Worm (Caenorhabditis elegans) whole organism, young adult: ENCODE results near the gene nmat-1.

ENCODE experiments used
- B0019.2 ChIP-seq: fragments of 200-800 bp; sonication (Bioruptor generic); conservative IDR thresholded peaks from 2 replicates; pipeline ENCODE4 v1.3.6; 2022; ENCODE audit warnings: missing genetic modification reagents, missing genetic modification characterization, missing compliant biosample characterization
- B0336.3 ChIP-seq: fragments of 200-800 bp; sonication (Bioruptor generic); IDR thresholded peaks from 2 replicates; pipeline ENCODE4 v1.3.6; 2022; ENCODE audit warnings: missing genetic modification characterization, missing compliant biosample characterization
- F23B12.7 ChIP-seq: sonication (generic microtip); optimal IDR thresholded peaks from 2 replicates; lab custom pipeline; 2017; ENCODE audit warnings: missing genetic modification characterization, mild to moderate bottlenecking, missing compliant biosample characterization, antibody characterized with exemption, moderate library complexity; ENCODE audit not compliant: insufficient read depth
- F57A8.1 ChIP-seq: fragments of 200-800 bp; sonication (Bioruptor generic); optimal IDR thresholded peaks from 2 replicates; lab custom pipeline; 2018; ENCODE audit warnings: mild to moderate bottlenecking, missing genetic modification characterization, moderate library complexity, missing compliant biosample characterization
- K12H6.12 ChIP-seq: fragments of 200-800 bp; sonication (Bioruptor generic); optimal IDR thresholded peaks from 2 replicates; lab custom pipeline; 2018; ENCODE audit warnings: mild to moderate bottlenecking, missing genetic modification characterization, missing compliant biosample characterization
- Y56A3A.18 ChIP-seq: fragments of 200-800 bp; sonication (Bioruptor generic); IDR thresholded peaks from 2 replicates; pipeline ENCODE4 v1.3.6; 2022; ENCODE audit warnings: missing genetic modification reagents, missing genetic modification characterization, missing compliant biosample characterization
- Y95B8A.8 ChIP-seq: fragments of 200-800 bp; sonication (Bioruptor generic); IDR thresholded peaks from 2 replicates; pipeline ENCODE4 v1.3.6; 2022; ENCODE audit warnings: missing genetic modification reagents, missing genetic modification characterization, missing compliant biosample characterization
- ZK185.1 ChIP-seq: sonication (generic microtip); optimal IDR thresholded peaks from 2 replicates; lab custom pipeline; 2016; ENCODE audit warnings: mild to moderate bottlenecking, missing genetic modification characterization, missing compliant biosample characterization; ENCODE audit not compliant: poor library complexity, severe bottlenecking
- athp-1 ChIP-seq: sonication (generic microtip); optimal IDR thresholded peaks from 2 replicates; lab custom pipeline; 2017; ENCODE audit warnings: mild to moderate bottlenecking, missing genetic modification characterization, missing compliant biosample characterization
- attf-5 ChIP-seq: fragments of 200-800 bp; sonication (Bioruptor generic); optimal IDR thresholded peaks from 2 replicates; lab custom pipeline; 2018; ENCODE audit warnings: mild to moderate bottlenecking, missing genetic modification characterization, missing compliant biosample characterization
- ccch-3 ChIP-seq: fragments of 200-800 bp; sonication (Bioruptor generic); optimal IDR thresholded peaks from 2 replicates; lab custom pipeline; 2018; ENCODE audit warnings: mild to moderate bottlenecking, missing genetic modification characterization, missing compliant biosample characterization
- cebp-1 ChIP-seq, 2 experiments: fragments of 200-800 bp in 1 of 2; sonication (Bioruptor generic) in 1 of 2; sonication (generic microtip) in 1 of 2; IDR thresholded peaks in 1 of 2; optimal IDR thresholded peaks in 1 of 2; 2 replicates each; pipeline versions ENCODE4 v1.3.6 to Lab custom; 2017 to 2022; ENCODE audit warnings: missing compliant biosample characterization in 2 of 2, missing genetic modification characterization in 2 of 2, mild to moderate bottlenecking in 1 of 2, missing genetic modification reagents in 1 of 2, moderate library complexity in 1 of 2
- ceh-100 ChIP-seq: fragments of 200-800 bp; sonication (Bioruptor generic); IDR thresholded peaks from 2 replicates; pipeline ENCODE4 v1.3.6; 2022; ENCODE audit warnings: missing genetic modification reagents, missing genetic modification characterization, missing compliant biosample characterization
- ceh-27 ChIP-seq: fragments of 200-800 bp; sonication (Bioruptor generic); optimal IDR thresholded peaks from 2 replicates; lab custom pipeline; 2018; ENCODE audit warnings: mild to moderate bottlenecking, missing genetic modification characterization, moderate library complexity, missing compliant biosample characterization
- ceh-58 ChIP-seq: fragments of 200-800 bp; sonication (Bioruptor generic); IDR thresholded peaks from 2 replicates; pipeline ENCODE4 v1.3.6; 2022; ENCODE audit warnings: missing genetic modification characterization, missing compliant biosample characterization
- dox-1 ChIP-seq: fragments of 200-800 bp; sonication (Bioruptor generic); IDR thresholded peaks from 2 replicates; pipeline ENCODE4 v1.3.6; 2022; ENCODE audit warnings: missing genetic modification reagents, missing genetic modification characterization, missing compliant biosample characterization
- egrh-3 ChIP-seq: fragments of 200-800 bp; sonication (Bioruptor generic); IDR thresholded peaks from 2 replicates; pipeline ENCODE4 v1.3.6; 2022; ENCODE audit warnings: missing genetic modification reagents, missing genetic modification characterization, missing compliant biosample characterization
- ets-4 ChIP-seq: fragments of 200-800 bp; sonication (Bioruptor generic); optimal IDR thresholded peaks from 2 replicates; lab custom pipeline; 2018; ENCODE audit warnings: mild to moderate bottlenecking, missing genetic modification characterization, missing compliant biosample characterization
- gei-17 ChIP-seq: fragments of 200-800 bp; sonication (Bioruptor generic); optimal IDR thresholded peaks from 2 replicates; lab custom pipeline; 2018; ENCODE audit warnings: mild to moderate bottlenecking, missing genetic modification characterization, missing compliant biosample characterization
- hmg-1.2 ChIP-seq: fragments of 200-800 bp; sonication (Bioruptor generic); IDR thresholded peaks from 2 replicates; pipeline ENCODE4 v1.3.6; 2022; ENCODE audit warnings: missing genetic modification reagents, missing genetic modification characterization, missing compliant biosample characterization
- hmg-20 ChIP-seq: fragments of 200-800 bp; sonication (Bioruptor generic); IDR thresholded peaks from 2 replicates; pipeline ENCODE4 v1.3.6; 2022; ENCODE audit warnings: missing genetic modification reagents, missing genetic modification characterization, missing compliant biosample characterization
- hrde-1 ChIP-seq: sonication (generic microtip); optimal IDR thresholded peaks from 2 replicates; lab custom pipeline; 2016; ENCODE audit warnings: missing genetic modification characterization, mild to moderate bottlenecking, missing compliant biosample characterization, moderate library complexity, missing genotype, missing genetic modification reagents, borderline replicate concordance
- let-607 ChIP-seq, 2 experiments: fragments of 200-800 bp in 1 of 2; sonication (Bioruptor generic) in 1 of 2; sonication (generic microtip) in 1 of 2; optimal IDR thresholded peaks; 2 replicates each; lab custom pipeline; 2016 to 2018; ENCODE audit warnings: mild to moderate bottlenecking in 2 of 2, missing compliant biosample characterization in 2 of 2, missing genetic modification characterization in 2 of 2, moderate library complexity in 2 of 2, missing genotype in 1 of 2
- lin-35 ChIP-seq, 3 experiments: fragments of 150-350 bp in 2 of 3; sonication (generic microtip) in 1 of 3; optimal IDR thresholded peaks; 2 replicates each; lab custom pipeline; 2014 to 2018; ENCODE audit warnings: missing biosample characterization in 3 of 3, missing genetic modification characterization in 3 of 3, missing genetic modification reagents in 3 of 3
- lin-40 ChIP-seq: sonication (generic microtip); optimal IDR thresholded peaks from 2 replicates; lab custom pipeline; 2016; ENCODE audit warnings: missing genetic modification characterization, mild to moderate bottlenecking, missing compliant biosample characterization, missing genotype, missing genetic modification reagents
- madf-10 ChIP-seq: sonication (generic microtip); optimal IDR thresholded peaks from 2 replicates; lab custom pipeline; 2016; ENCODE audit warnings: mild to moderate bottlenecking, missing genetic modification characterization, missing compliant biosample characterization
- madf-8 ChIP-seq: fragments of 200-800 bp; sonication (Bioruptor generic); conservative IDR thresholded peaks from 2 replicates; pipeline ENCODE4 v1.3.6; 2022; ENCODE audit warnings: missing genetic modification reagents, missing genetic modification characterization, missing compliant biosample characterization
- mcd-1 ChIP-seq: fragments of 200-800 bp; sonication (Bioruptor generic); IDR thresholded peaks from 2 replicates; pipeline ENCODE4 v1.3.6; 2022; ENCODE audit warnings: missing genetic modification reagents, missing genetic modification characterization, missing compliant biosample characterization
- nfya-1 ChIP-seq: sonication (generic microtip); optimal IDR thresholded peaks from 2 replicates; lab custom pipeline; 2017; ENCODE audit warnings: antibody characterized with exemption, missing compliant biosample characterization, missing genetic modification characterization, borderline replicate concordance; ENCODE audit not compliant: insufficient read depth
- nhr-80 ChIP-seq: sonication (generic microtip); optimal IDR thresholded peaks from 2 replicates; lab custom pipeline; 2016; ENCODE audit warnings: missing genetic modification characterization, missing compliant biosample characterization
- nhr-90 ChIP-seq: sonication (generic microtip); optimal IDR thresholded peaks from 2 replicates; lab custom pipeline; 2016; ENCODE audit warnings: missing genotype, mild to moderate bottlenecking, missing genetic modification characterization, missing compliant biosample characterization
- repo-1 ChIP-seq: sonication (generic microtip); optimal IDR thresholded peaks from 2 replicates; lab custom pipeline; 2017; ENCODE audit warnings: mild to moderate bottlenecking, missing genetic modification characterization, missing compliant biosample characterization
- snpc-4 ChIP-seq, 5 experiments: fragments of 150-350 bp in 1 of 5; sonication (generic microtip) in 4 of 5; optimal IDR thresholded peaks; 2 replicates each; lab custom pipeline; 2014 to 2018; ENCODE audit warnings: missing genetic modification characterization in 5 of 5, missing biosample characterization in 3 of 5, antibody characterized with exemption in 2 of 5, mild to moderate bottlenecking in 2 of 5, missing compliant biosample characterization in 2 of 5, missing genotype in 2 of 5, moderate library complexity in 2 of 5, missing genetic modification reagents in 1 of 5
- tbp1 ChIP-seq: fragments of 200-800 bp; sonication (Bioruptor generic); optimal IDR thresholded peaks from 2 replicates; lab custom pipeline; 2018; ENCODE audit warnings: mild to moderate bottlenecking, missing genetic modification characterization, missing compliant biosample characterization
- tlf-1 ChIP-seq: fragments of 200-800 bp; sonication (Bioruptor generic); optimal IDR thresholded peaks from 2 replicates; lab custom pipeline; 2018; ENCODE audit warnings: mild to moderate bottlenecking, missing genetic modification characterization, missing compliant biosample characterization
- unc-62 ChIP-seq: fragments of 150-350 bp; optimal IDR thresholded peaks from 2 replicates; lab custom pipeline; 2014; ENCODE audit warnings: missing biosample characterization, missing genetic modification reagents, missing genetic modification characterization
- ztf-18 ChIP-seq: sonication (generic microtip); optimal IDR thresholded peaks from 2 replicates; lab custom pipeline; 2016; ENCODE audit warnings: missing genotype, mild to moderate bottlenecking, missing genetic modification characterization, missing compliant biosample characterization
- ztf-25 ChIP-seq: fragments of 200-800 bp; sonication (Bioruptor generic); IDR thresholded peaks from 2 replicates; pipeline ENCODE4 v1.3.6; 2022; ENCODE audit warnings: missing genetic modification reagents, missing genetic modification characterization, missing compliant biosample characterization
- ztf-26 ChIP-seq: sonication (generic microtip); optimal IDR thresholded peaks from 2 replicates; lab custom pipeline; 2017; ENCODE audit warnings: missing genetic modification characterization, missing compliant biosample characterization
- ztf-6 ChIP-seq: fragments of 200-800 bp; sonication (Bioruptor generic); IDR thresholded peaks from 2 replicates; pipeline ENCODE4 v1.3.6; 2022; ENCODE audit warnings: missing genetic modification reagents, missing genetic modification characterization, missing compliant biosample characterization

The nmat-1 gene

ce11 chrX:12017908-12018479 is at the start of gene nmat-1, which contains the start of gene ucr-2.1:
TSS of gene nmat-1 (minus strand) at chrX:12018043.
TSS of gene ucr-2.1 (plus strand) at chrX:12018429.
- TF ChIP-seq hmg-1.2 (GFP tag; lab: Robert Waterston, UW): 0 out of 2 replicates have a peak, but pooled peaks have one; percentile 24
- no peak for TF ChIP-seq ztf-25
- TF ChIP-seq ztf-26 (tag; lab: Kevin White, UChicago): peak; percentile 48
- TF ChIP-seq ztf-18 (tag; lab: Kevin White, UChicago): peak; percentile 65
- TF ChIP-seq attf-5: peak; percentile 90
- peak; percentile 76 for TF ChIP-seq lin-40 (tag; lab: Kevin White, UChicago)
- TF ChIP-seq let-607 (tag; optimal IDR thresholded peaks at IDR 0.05; lab: Kevin White, UChicago): peak in 1 of 2 experiments; percentile 63
- TF ChIP-seq snpc-4 (GFP tag; optimal IDR thresholded peaks at IDR 0.05; lab: Kevin White, UChicago): no peak
- peak in 2 of 4 experiments; percentile 1 to 50 for TF ChIP-seq snpc-4 (tag; optimal IDR thresholded peaks at IDR 0.05; lab: Kevin White, UChicago)
- peak; percentile 98 for TF ChIP-seq mcd-1 (GFP tag; lab: Robert Waterston, UW)
- TF ChIP-seq Y95B8A.8 (GFP tag; lab: Robert Waterston, UW): no peak
- no peak for TF ChIP-seq nfya-1 (tag; lab: Kevin White, UChicago)
- TF ChIP-seq ets-4 (GFP tag; lab: Kevin White, UChicago): peak; percentile 34
- peak; percentile 7 for TF ChIP-seq gei-17 (GFP tag; lab: Kevin White, UChicago)
- no peak for TF ChIP-seq madf-8 (GFP tag; lab: Robert Waterston, UW)
- TF ChIP-seq hrde-1 (tag; lab: Kevin White, UChicago): no peak
- peak in 1 of 3 experiments; percentile 37 for TF ChIP-seq lin-35 (GFP tag; optimal IDR thresholded peaks at IDR 0.05; lab: Kevin White, UChicago)
- 0 out of 2 replicates have a peak, but pooled peaks have one; percentile 53 for TF ChIP-seq Y56A3A.18
- no peak for TF ChIP-seq ceh-58 (GFP tag; lab: Robert Waterston, UW)
- TF ChIP-seq ceh-27 (GFP tag; lab: Kevin White, UChicago): peak; percentile 74
- TF ChIP-seq nhr-80: peak; percentile 97
- TF ChIP-seq B0336.3 (GFP tag; lab: Robert Waterston, UW): peak; percentile 56; the same call in 1 of the 2 replicates
- TF ChIP-seq tlf-1: peak; percentile 16
- TF ChIP-seq egrh-3 (GFP tag; lab: Robert Waterston, UW): 0 out of 2 replicates have a peak, but pooled peaks have one; percentile 20
- no peak for TF ChIP-seq athp-1
- 0 out of 2 replicates have a peak, but pooled peaks have one; percentile 33 for TF ChIP-seq ztf-6 (GFP tag; lab: Robert Waterston, UW)
- no peak for TF ChIP-seq repo-1 (tag; lab: Kevin White, UChicago)
- peak; percentile 41 for TF ChIP-seq F23B12.7 (tag; lab: Kevin White, UChicago)
- TF ChIP-seq ceh-100: no peak
- no peak for TF ChIP-seq unc-62 (GFP tag; lab: Kevin White, UChicago)
- TF ChIP-seq nhr-90: peak; percentile 44
- no peak for TF ChIP-seq hmg-20
- peak; percentile 86 for TF ChIP-seq dox-1 (GFP tag; lab: Robert Waterston, UW)
- TF ChIP-seq B0019.2 (GFP tag; lab: Robert Waterston, UW): no peak
- peak; percentile 92 for TF ChIP-seq cebp-1 (GFP tag; IDR thresholded peaks at IDR 0.05; lab: Robert Waterston, UW)
- TF ChIP-seq cebp-1 (tag; optimal IDR thresholded peaks at IDR 0.05; lab: Kevin White, UChicago): peak; percentile 97
- TF ChIP-seq madf-10: peak; percentile 64
- TF ChIP-seq K12H6.12: peak; percentile 66
- TF ChIP-seq F57A8.1 (GFP tag; lab: Kevin White, UChicago): no peak
- peak; percentile 33 for TF ChIP-seq ccch-3 (GFP tag; lab: Kevin White, UChicago)
- peak; percentile 48 for TF ChIP-seq ZK185.1 (tag; lab: Kevin White, UChicago)
- TF ChIP-seq tbp1 (GFP tag; lab: Kevin White, UChicago): peak; percentile 45
